Worm (Caenorhabditis elegans) whole organism, young adult: ENCODE results near the gene C39E9.8.

ENCODE experiments used
- B0019.2 ChIP-seq: fragments of 200-800 bp; sonication (Bioruptor generic); conservative IDR thresholded peaks from 2 replicates; pipeline ENCODE4 v1.3.6; 2022; ENCODE audit warnings: missing genetic modification reagents, missing genetic modification characterization, missing compliant biosample characterization
- C06A6.2 ChIP-seq: fragments of 200-800 bp; sonication (Bioruptor generic); conservative IDR thresholded peaks from 2 replicates; pipeline ENCODE4 v1.3.6; 2022; ENCODE audit warnings: missing genetic modification characterization, missing compliant biosample characterization
- C17E4.6 ChIP-seq: fragments of 200-800 bp; sonication (Bioruptor generic); IDR thresholded peaks from 2 replicates; pipeline ENCODE4 v1.3.6; 2022; ENCODE audit warnings: missing genetic modification reagents, missing genetic modification characterization, missing compliant biosample characterization
- F23B12.7 ChIP-seq: sonication (generic microtip); optimal IDR thresholded peaks from 2 replicates; lab custom pipeline; 2017; ENCODE audit warnings: missing genetic modification characterization, mild to moderate bottlenecking, missing compliant biosample characterization, antibody characterized with exemption, moderate library complexity; ENCODE audit not compliant: insufficient read depth
- F33H1.4 ChIP-seq: fragments of 200-800 bp; sonication (Bioruptor generic); IDR thresholded peaks from 2 replicates; pipeline ENCODE4 v1.3.6; 2022; ENCODE audit warnings: missing genetic modification reagents, missing genetic modification characterization, missing compliant biosample characterization
- F49E8.2 ChIP-seq: sonication (generic microtip); optimal IDR thresholded peaks from 3 replicates; lab custom pipeline; 2017; ENCODE audit warnings: missing genetic modification characterization, mild to moderate bottlenecking, missing compliant biosample characterization, antibody characterized with exemption, moderate library complexity; ENCODE audit not compliant: insufficient read depth
- F55B11.4 ChIP-seq: sonication (generic microtip); optimal IDR thresholded peaks from 2 replicates; lab custom pipeline; 2016; ENCODE audit warnings: missing compliant biosample characterization, missing genetic modification characterization, borderline replicate concordance; ENCODE audit not compliant: insufficient read depth
- K11D2.4 ChIP-seq: fragments of 200-800 bp; sonication (Bioruptor generic); IDR thresholded peaks from 2 replicates; pipeline ENCODE4 v1.3.6; 2022; ENCODE audit warnings: missing genetic modification reagents, missing genetic modification characterization, missing compliant biosample characterization
- Y53G8AR.9 ChIP-seq: fragments of 200-800 bp; sonication (Bioruptor generic); conservative IDR thresholded peaks from 2 replicates; pipeline ENCODE4 v1.3.6; 2022; ENCODE audit warnings: missing genetic modification reagents, missing genetic modification characterization, missing compliant biosample characterization
- Y95B8A.8 ChIP-seq: fragments of 200-800 bp; sonication (Bioruptor generic); IDR thresholded peaks from 2 replicates; pipeline ENCODE4 v1.3.6; 2022; ENCODE audit warnings: missing genetic modification reagents, missing genetic modification characterization, missing compliant biosample characterization
- akir-1 ChIP-seq: fragments of 200-800 bp; sonication (Bioruptor generic); optimal IDR thresholded peaks from 2 replicates; lab custom pipeline; 2018; ENCODE audit warnings: mild to moderate bottlenecking, missing genetic modification characterization, moderate library complexity, missing compliant biosample characterization
- aptf-2 ChIP-seq: fragments of 200-800 bp; sonication (Bioruptor generic); conservative IDR thresholded peaks from 2 replicates; pipeline ENCODE4 v1.3.6; 2022; ENCODE audit warnings: missing genetic modification reagents, missing genetic modification characterization, missing compliant biosample characterization
- aptf-3 ChIP-seq: fragments of 200-800 bp; sonication (Bioruptor generic); IDR thresholded peaks from 2 replicates; pipeline ENCODE4 v1.3.6; 2022; ENCODE audit warnings: missing genetic modification characterization, missing compliant biosample characterization
- attf-5 ChIP-seq: fragments of 200-800 bp; sonication (Bioruptor generic); optimal IDR thresholded peaks from 2 replicates; lab custom pipeline; 2018; ENCODE audit warnings: mild to moderate bottlenecking, missing genetic modification characterization, missing compliant biosample characterization
- attf-6 ChIP-seq: fragments of 200-800 bp; sonication (Bioruptor generic); IDR thresholded peaks from 2 replicates; pipeline ENCODE4 v1.3.6; 2022; ENCODE audit warnings: missing genetic modification reagents, missing genetic modification characterization, missing compliant biosample characterization
- ceh-27 ChIP-seq: fragments of 200-800 bp; sonication (Bioruptor generic); optimal IDR thresholded peaks from 2 replicates; lab custom pipeline; 2018; ENCODE audit warnings: mild to moderate bottlenecking, missing genetic modification characterization, moderate library complexity, missing compliant biosample characterization
- ceh-58 ChIP-seq: fragments of 200-800 bp; sonication (Bioruptor generic); IDR thresholded peaks from 2 replicates; pipeline ENCODE4 v1.3.6; 2022; ENCODE audit warnings: missing genetic modification characterization, missing compliant biosample characterization
- ceh-91 ChIP-seq: fragments of 200-800 bp; sonication (Bioruptor generic); IDR thresholded peaks from 2 replicates; pipeline ENCODE4 v1.3.6; 2022; ENCODE audit warnings: missing genetic modification reagents, missing genetic modification characterization, missing compliant biosample characterization
- dox-1 ChIP-seq: fragments of 200-800 bp; sonication (Bioruptor generic); IDR thresholded peaks from 2 replicates; pipeline ENCODE4 v1.3.6; 2022; ENCODE audit warnings: missing genetic modification reagents, missing genetic modification characterization, missing compliant biosample characterization
- egl-18 ChIP-seq: fragments of 200-800 bp; sonication (Bioruptor generic); IDR thresholded peaks from 2 replicates; pipeline ENCODE4 v1.3.6; 2022; ENCODE audit warnings: missing genetic modification reagents, missing genetic modification characterization, missing compliant biosample characterization
- egl-44 ChIP-seq: fragments of 200-800 bp; sonication (Bioruptor generic); IDR thresholded peaks from 2 replicates; pipeline ENCODE4 v1.3.6; 2022; ENCODE audit warnings: missing genetic modification reagents, missing genetic modification characterization, missing compliant biosample characterization
- fkh-3 ChIP-seq: sonication (generic microtip); optimal IDR thresholded peaks from 2 replicates; lab custom pipeline; 2016; ENCODE audit warnings: mild to moderate bottlenecking, missing genetic modification characterization, missing compliant biosample characterization
- gei-17 ChIP-seq: fragments of 200-800 bp; sonication (Bioruptor generic); optimal IDR thresholded peaks from 2 replicates; lab custom pipeline; 2018; ENCODE audit warnings: mild to moderate bottlenecking, missing genetic modification characterization, missing compliant biosample characterization
- him-1 ChIP-seq: sonication (generic microtip); optimal IDR thresholded peaks from 2 replicates; lab custom pipeline; 2016; ENCODE audit warnings: missing genotype, missing genetic modification reagents, missing genetic modification characterization, missing compliant biosample characterization
- hlh-26 ChIP-seq: fragments of 200-800 bp; sonication (Bioruptor generic); conservative IDR thresholded peaks from 2 replicates; pipeline ENCODE4 v1.3.6; 2022; ENCODE audit warnings: missing genetic modification reagents, missing genetic modification characterization, missing compliant biosample characterization
- hmg-20 ChIP-seq: fragments of 200-800 bp; sonication (Bioruptor generic); IDR thresholded peaks from 2 replicates; pipeline ENCODE4 v1.3.6; 2022; ENCODE audit warnings: missing genetic modification reagents, missing genetic modification characterization, missing compliant biosample characterization
- lag-1 ChIP-seq: fragments of 200-800 bp; sonication (Bioruptor generic); IDR thresholded peaks from 2 replicates; pipeline ENCODE4 v1.3.6; 2022; ENCODE audit warnings: missing genetic modification reagents, missing genetic modification characterization, missing compliant biosample characterization
- let-526 ChIP-seq: fragments of 200-800 bp; sonication (Bioruptor generic); IDR thresholded peaks from 2 replicates; pipeline ENCODE4 v1.3.6; 2022; ENCODE audit warnings: missing genetic modification reagents, missing genetic modification characterization, missing compliant biosample characterization
- lin-54 ChIP-seq: fragments of 200-800 bp; sonication (Bioruptor generic); optimal IDR thresholded peaks from 2 replicates; lab custom pipeline; 2018; ENCODE audit warnings: mild to moderate bottlenecking, missing genetic modification characterization, missing compliant biosample characterization
- lsl-1 ChIP-seq: fragments of 200-800 bp; sonication (Bioruptor generic); optimal IDR thresholded peaks from 2 replicates; lab custom pipeline; 2018; ENCODE audit warnings: mild to moderate bottlenecking, missing genetic modification characterization, moderate library complexity, missing compliant biosample characterization
- madf-3 ChIP-seq: fragments of 200-800 bp; sonication (Bioruptor generic); IDR thresholded peaks from 2 replicates; pipeline ENCODE4 v1.3.6; 2022; ENCODE audit warnings: missing genetic modification reagents, missing genetic modification characterization, missing compliant biosample characterization
- mcd-1 ChIP-seq: fragments of 200-800 bp; sonication (Bioruptor generic); IDR thresholded peaks from 2 replicates; pipeline ENCODE4 v1.3.6; 2022; ENCODE audit warnings: missing genetic modification reagents, missing genetic modification characterization, missing compliant biosample characterization
- mel-28 ChIP-seq: sonication (generic microtip); optimal IDR thresholded peaks from 2 replicates; lab custom pipeline; 2016; ENCODE audit warnings: borderline replicate concordance, mild to moderate bottlenecking, missing genetic modification characterization, missing compliant biosample characterization
- mes-4 ChIP-seq: sonication (generic microtip); optimal IDR thresholded peaks from 2 replicates; lab custom pipeline; 2016; ENCODE audit warnings: missing genotype, missing genetic modification characterization, missing compliant biosample characterization
- nhr-120 ChIP-seq: fragments of 200-800 bp; sonication (Bioruptor generic); IDR thresholded peaks from 2 replicates; pipeline ENCODE4 v1.3.6; 2022; ENCODE audit warnings: missing genetic modification characterization, missing compliant biosample characterization
- nhr-90 ChIP-seq: sonication (generic microtip); optimal IDR thresholded peaks from 2 replicates; lab custom pipeline; 2016; ENCODE audit warnings: missing genotype, mild to moderate bottlenecking, missing genetic modification characterization, missing compliant biosample characterization
- pbrm-1 ChIP-seq: fragments of 200-800 bp; sonication (Bioruptor generic); IDR thresholded peaks from 2 replicates; pipeline ENCODE4 v1.3.6; 2022; ENCODE audit warnings: missing genetic modification reagents, missing genetic modification characterization, missing compliant biosample characterization
- pha-4 ChIP-seq: fragments of 150-350 bp; sonication (generic microtip); optimal IDR thresholded peaks from 2 replicates; lab custom pipeline; 2014; ENCODE audit warnings: missing biosample characterization, missing genetic modification reagents, missing genetic modification characterization
- sdz-38 ChIP-seq: sonication (generic microtip); optimal IDR thresholded peaks from 2 replicates; lab custom pipeline; 2016; ENCODE audit warnings: missing genotype, missing genetic modification characterization, missing compliant biosample characterization
- snpc-1.1 ChIP-seq: sonication (generic microtip); optimal IDR thresholded peaks from 2 replicates; lab custom pipeline; 2017; ENCODE audit warnings: missing genetic modification characterization, mild to moderate bottlenecking, missing compliant biosample characterization, antibody characterized with exemption, moderate library complexity, missing genotype, missing genetic modification reagents; ENCODE audit not compliant: insufficient read depth
- snpc-1.3 ChIP-seq: sonication (generic microtip); optimal IDR thresholded peaks from 2 replicates; lab custom pipeline; 2017; ENCODE audit warnings: missing genetic modification characterization, mild to moderate bottlenecking, missing compliant biosample characterization, antibody characterized with exemption, moderate library complexity, missing genotype, missing genetic modification reagents; ENCODE audit not compliant: insufficient read depth
- snpc-4 ChIP-seq, 5 experiments: fragments of 150-350 bp in 1 of 5; sonication (generic microtip) in 4 of 5; optimal IDR thresholded peaks; 2 replicates each; lab custom pipeline; 2014 to 2018; ENCODE audit warnings: missing genetic modification characterization in 5 of 5, missing biosample characterization in 3 of 5, antibody characterized with exemption in 2 of 5, mild to moderate bottlenecking in 2 of 5, missing compliant biosample characterization in 2 of 5, missing genotype in 2 of 5, moderate library complexity in 2 of 5, missing genetic modification reagents in 1 of 5
- tbp1 ChIP-seq: fragments of 200-800 bp; sonication (Bioruptor generic); optimal IDR thresholded peaks from 2 replicates; lab custom pipeline; 2018; ENCODE audit warnings: mild to moderate bottlenecking, missing genetic modification characterization, missing compliant biosample characterization
- tlf-1 ChIP-seq: fragments of 200-800 bp; sonication (Bioruptor generic); optimal IDR thresholded peaks from 2 replicates; lab custom pipeline; 2018; ENCODE audit warnings: mild to moderate bottlenecking, missing genetic modification characterization, missing compliant biosample characterization
- unc-130 ChIP-seq: sonication (generic microtip); optimal IDR thresholded peaks from 2 replicates; lab custom pipeline; 2016; ENCODE audit warnings: missing genetic modification reagents, missing genetic modification characterization, missing compliant biosample characterization
- zfh-2 ChIP-seq: fragments of 200-800 bp; sonication (Bioruptor generic); conservative IDR thresholded peaks from 2 replicates; pipeline ENCODE4 v1.3.6; 2022; ENCODE audit warnings: missing genetic modification reagents, missing genetic modification characterization, missing compliant biosample characterization
- ztf-18 ChIP-seq: sonication (generic microtip); optimal IDR thresholded peaks from 2 replicates; lab custom pipeline; 2016; ENCODE audit warnings: missing genotype, mild to moderate bottlenecking, missing genetic modification characterization, missing compliant biosample characterization
- ztf-3 ChIP-seq: fragments of 200-800 bp; sonication (Bioruptor generic); optimal IDR thresholded peaks from 2 replicates; lab custom pipeline; 2018; ENCODE audit warnings: mild to moderate bottlenecking, missing genetic modification characterization, missing compliant biosample characterization

C39E9.8 gene

ce11 chrIV:13093677-13094076 lies 14.4 kb downstream of the C39E9.8 start, which contains the start of the genes prcc-1 and C39E9.12:
TSS of gene prcc-1 (minus strand) at chrIV:13093795.
TSS of gene C39E9.12 (plus strand) at chrIV:13094007.
- peak; percentile 71 for TF ChIP-seq dox-1
- TF ChIP-seq ceh-27 (GFP tag; lab: Kevin White, UChicago): peak; percentile 12
- TF ChIP-seq egl-18 (GFP tag; lab: Robert Waterston, UW): no peak
- TF ChIP-seq ceh-91 (GFP tag; lab: Robert Waterston, UW): peak; percentile 82
- TF ChIP-seq him-1 (tag; lab: Kevin White, UChicago): peak; percentile 1
- TF ChIP-seq aptf-3: no peak
- no peak for TF ChIP-seq C17E4.6 (GFP tag; lab: Robert Waterston, UW)
- TF ChIP-seq ceh-58 (GFP tag; lab: Robert Waterston, UW): no peak
- no peak for TF ChIP-seq Y95B8A.8 (GFP tag; lab: Robert Waterston, UW)
- no peak for TF ChIP-seq zfh-2 (GFP tag; lab: Robert Waterston, UW)
- no peak for TF ChIP-seq egl-44 (GFP tag; lab: Robert Waterston, UW)
- TF ChIP-seq mcd-1 (GFP tag; lab: Robert Waterston, UW): peak; percentile 88
- no peak for TF ChIP-seq pha-4 (tag; lab: Kevin White, UChicago)
- peak; percentile 29; the same call in 1 of the 2 replicates for TF ChIP-seq pbrm-1
- peak; percentile 3 for TF ChIP-seq snpc-1.3 (tag; lab: Kevin White, UChicago)
- TF ChIP-seq tlf-1 (GFP tag; lab: Kevin White, UChicago): peak; percentile 44
- TF ChIP-seq C06A6.2: no peak
- TF ChIP-seq let-526 (GFP tag; lab: Robert Waterston, UW): no peak
- TF ChIP-seq lsl-1: peak; percentile 74
- peak; percentile 74 for TF ChIP-seq F33H1.4
- TF ChIP-seq ztf-18: no peak
- TF ChIP-seq ztf-3 (GFP tag; lab: Kevin White, UChicago): no peak
- peak; percentile 47 for TF ChIP-seq tbp1
- no peak for TF ChIP-seq attf-6 (GFP tag; lab: Robert Waterston, UW)
- peak; percentile 69 for TF ChIP-seq B0019.2
- no peak for TF ChIP-seq snpc-4 (GFP tag; optimal IDR thresholded peaks at IDR 0.05; lab: Kevin White, UChicago)
- TF ChIP-seq snpc-4 (tag; optimal IDR thresholded peaks at IDR 0.05; lab: Kevin White, UChicago): peak in 2 of 4 experiments; percentile 1 to 67
- no peak for TF ChIP-seq nhr-90
- TF ChIP-seq sdz-38 (tag; lab: Kevin White, UChicago): no peak
- no peak for TF ChIP-seq nhr-120 (GFP tag; lab: Robert Waterston, UW)
- TF ChIP-seq mel-28 (tag; lab: Kevin White, UChicago): no peak
- no peak for TF ChIP-seq hmg-20 (GFP tag; lab: Robert Waterston, UW)
- no peak for TF ChIP-seq akir-1 (GFP tag; lab: Kevin White, UChicago)
- no peak for TF ChIP-seq K11D2.4 (GFP tag; lab: Robert Waterston, UW)
- TF ChIP-seq F23B12.7 (tag; lab: Kevin White, UChicago): peak; percentile 61
- TF ChIP-seq F55B11.4 (tag; lab: Kevin White, UChicago): no peak
- TF ChIP-seq hlh-26 (GFP tag; lab: Robert Waterston, UW): no peak
- TF ChIP-seq snpc-1.1 (tag; lab: Kevin White, UChicago): peak; percentile 58
- TF ChIP-seq mes-4 (tag; lab: Kevin White, UChicago): no peak
- TF ChIP-seq lag-1 (GFP tag; lab: Robert Waterston, UW): no peak
- peak; percentile 82 for TF ChIP-seq lin-54 (GFP tag; lab: Kevin White, UChicago)
- 0 out of 2 replicates have a peak, but pooled peaks have one; percentile 13 for TF ChIP-seq Y53G8AR.9
- peak; percentile 69 for TF ChIP-seq unc-130 (GFP tag; lab: Kevin White, UChicago)
- TF ChIP-seq madf-3 (GFP tag; lab: Robert Waterston, UW): peak; percentile 72
- no peak for TF ChIP-seq gei-17
- no peak for TF ChIP-seq aptf-2
- TF ChIP-seq attf-5: peak; percentile 44
- no peak for TF ChIP-seq fkh-3 (tag; lab: Kevin White, UChicago)
- TF ChIP-seq F49E8.2 (tag; lab: Kevin White, UChicago): peak; percentile 9
